Worm (Caenorhabditis elegans): Measurements from ENCODE around the gene evl-20.

ce11 chrII:8440792-8441191 lies 3.3 kb upstream of the evl-20 start:
- TF ChIP-seq nhr-237 (tag; optimal IDR thresholded peaks at IDR 0.05) (no peak), nhr-11 (tag; optimal IDR thresholded peaks at IDR 0.05) (no peak), nhr-10 (tag; optimal IDR thresholded peaks at IDR 0.05) (peak; percentile 51), ceh-44 (GFP tag; IDR thresholded peaks at IDR 0.05) (no peak), fkh-10 (GFP tag; optimal IDR thresholded peaks at IDR 0.05) (no peak), rbr-2 (tag; optimal IDR thresholded peaks at IDR 0.05) (no peak)

Measured in whole organism, L4 larva.